Worm (Caenorhabditis elegans) whole organism, young adult: ENCODE data around the gene cnc-1.

ENCODE experiments used
- ceh-27 ChIP-seq: fragments of 200-800 bp; sonication (Bioruptor generic); optimal IDR thresholded peaks from 2 replicates; lab custom pipeline; 2018; ENCODE audit warnings: mild to moderate bottlenecking, missing genetic modification characterization, moderate library complexity, missing compliant biosample characterization
- die-1 ChIP-seq: sonication (generic microtip); optimal IDR thresholded peaks from 2 replicates; lab custom pipeline; 2016; ENCODE audit warnings: missing genotype, mild to moderate bottlenecking, missing genetic modification characterization, missing compliant biosample characterization
- efl-1 ChIP-seq: fragments of 150-350 bp; optimal IDR thresholded peaks from 2 replicates; lab custom pipeline; 2014; ENCODE audit warnings: missing biosample characterization, missing genetic modification reagents, missing genetic modification characterization
- fkh-3 ChIP-seq: sonication (generic microtip); optimal IDR thresholded peaks from 2 replicates; lab custom pipeline; 2016; ENCODE audit warnings: mild to moderate bottlenecking, missing genetic modification characterization, missing compliant biosample characterization
- lag-1 ChIP-seq: fragments of 200-800 bp; sonication (Bioruptor generic); IDR thresholded peaks from 2 replicates; pipeline ENCODE4 v1.3.6; 2022; ENCODE audit warnings: missing genetic modification reagents, missing genetic modification characterization, missing compliant biosample characterization
- lin-35 ChIP-seq, 3 experiments: fragments of 150-350 bp in 2 of 3; sonication (generic microtip) in 1 of 3; optimal IDR thresholded peaks; 2 replicates each; lab custom pipeline; 2014 to 2018; ENCODE audit warnings: missing biosample characterization in 3 of 3, missing genetic modification characterization in 3 of 3, missing genetic modification reagents in 3 of 3
- madf-3 ChIP-seq: fragments of 200-800 bp; sonication (Bioruptor generic); IDR thresholded peaks from 2 replicates; pipeline ENCODE4 v1.3.6; 2022; ENCODE audit warnings: missing genetic modification reagents, missing genetic modification characterization, missing compliant biosample characterization
- mel-28 ChIP-seq: sonication (generic microtip); optimal IDR thresholded peaks from 2 replicates; lab custom pipeline; 2016; ENCODE audit warnings: borderline replicate concordance, mild to moderate bottlenecking, missing genetic modification characterization, missing compliant biosample characterization
- mxl-1 ChIP-seq: sonication (generic microtip); optimal IDR thresholded peaks from 2 replicates; lab custom pipeline; 2016; ENCODE audit warnings: missing genetic modification characterization, missing compliant biosample characterization
- nhr-27 ChIP-seq: fragments of 200-800 bp; sonication (Bioruptor generic); optimal IDR thresholded peaks from 2 replicates; lab custom pipeline; 2018; ENCODE audit warnings: mild to moderate bottlenecking, missing genetic modification characterization, moderate library complexity, missing compliant biosample characterization
- pha-4 ChIP-seq: fragments of 150-350 bp; sonication (generic microtip); optimal IDR thresholded peaks from 2 replicates; lab custom pipeline; 2014; ENCODE audit warnings: missing biosample characterization, missing genetic modification reagents, missing genetic modification characterization
- snpc-4 ChIP-seq, 5 experiments: fragments of 150-350 bp in 1 of 5; sonication (generic microtip) in 4 of 5; optimal IDR thresholded peaks; 2 replicates each; lab custom pipeline; 2014 to 2018; ENCODE audit warnings: missing genetic modification characterization in 5 of 5, missing biosample characterization in 3 of 5, antibody characterized with exemption in 2 of 5, mild to moderate bottlenecking in 2 of 5, missing compliant biosample characterization in 2 of 5, missing genotype in 2 of 5, moderate library complexity in 2 of 5, missing genetic modification reagents in 1 of 5
- ztf-22 ChIP-seq: fragments of 200-800 bp; sonication (Bioruptor generic); optimal IDR thresholded peaks from 2 replicates; lab custom pipeline; 2018; ENCODE audit warnings: mild to moderate bottlenecking, missing genetic modification characterization, moderate library complexity, missing compliant biosample characterization

- TF ChIP-seq fkh-3 (tag; lab: Kevin White, UChicago) (peak; percentile 39), ceh-27 (no peak), die-1 (tag; lab: Kevin White, UChicago) (no peak), snpc-4 (GFP tag; optimal IDR thresholded peaks at IDR 0.05; lab: Kevin White, UChicago) (no peak), snpc-4 (tag; optimal IDR thresholded peaks at IDR 0.05; lab: Kevin White, UChicago) (no peak), efl-1 (GFP tag; lab: Kevin White, UChicago) (no peak), mxl-1 (no peak), lag-1 (no peak), madf-3 (GFP tag; lab: Robert Waterston, UW) (no peak), nhr-27 (tag; lab: Kevin White, UChicago) (no peak), mel-28 (tag; lab: Kevin White, UChicago) (no peak), lin-35 (GFP tag; optimal IDR thresholded peaks at IDR 0.05; lab: Kevin White, UChicago) (no peak), ztf-22 (GFP tag; lab: Kevin White, UChicago) (no peak), pha-4 (tag; lab: Kevin White, UChicago) (no peak)
These were observed 21.9 kb upstream of the cnc-1 start for ce11 chrV:1465932-1466331.
